Worm (Caenorhabditis elegans) whole organism, L3 larva: ENCODE data around the gene fbxa-219.

ENCODE experiments used
- ama-1 ChIP-seq: fragments of 150-350 bp; optimal IDR thresholded peaks from 2 replicates; lab custom pipeline; 2018
- ceh-9 ChIP-seq: sonication (generic microtip); optimal IDR thresholded peaks from 2 replicates; lab custom pipeline; 2018; ENCODE audit warnings: missing biosample characterization, missing genetic modification characterization
- elt-1 ChIP-seq: fragments of 150-350 bp; optimal IDR thresholded peaks from 2 replicates; lab custom pipeline; 2014; ENCODE audit warnings: missing biosample characterization, missing genetic modification characterization
- elt-3 ChIP-seq, 3 experiments: fragments of 150-350 bp in 1 of 3; sonication (generic microtip) in 2 of 3; optimal IDR thresholded peaks; 2 replicates in 2 of 3; 4 replicates in 1 of 3; lab custom pipeline; 2014 to 2017; ENCODE audit warnings: missing biosample characterization in 3 of 3, missing genetic modification characterization in 3 of 3
- jun-1 ChIP-seq: fragments of 150-350 bp; optimal IDR thresholded peaks from 2 replicates; lab custom pipeline; 2014; ENCODE audit warnings: missing biosample characterization, missing genetic modification reagents, missing genetic modification characterization
- lin-39 ChIP-seq: fragments of 150-350 bp; optimal IDR thresholded peaks from 2 replicates; lab custom pipeline; 2018; ENCODE audit warnings: missing biosample characterization, missing genetic modification reagents, missing genetic modification characterization
- nhr-237 ChIP-seq: fragments of 150-350 bp; optimal IDR thresholded peaks from 2 replicates; lab custom pipeline; 2014; ENCODE audit warnings: missing biosample characterization, missing genetic modification characterization
- skn-1 ChIP-seq: fragments of 150-350 bp; optimal IDR thresholded peaks from 2 replicates; lab custom pipeline; 2014; ENCODE audit warnings: missing biosample characterization, missing genetic modification characterization
- zag-1 ChIP-seq: fragments of 150-350 bp; optimal IDR thresholded peaks from 2 replicates; lab custom pipeline; 2014; ENCODE audit warnings: missing biosample characterization, missing genetic modification characterization

DNA sequence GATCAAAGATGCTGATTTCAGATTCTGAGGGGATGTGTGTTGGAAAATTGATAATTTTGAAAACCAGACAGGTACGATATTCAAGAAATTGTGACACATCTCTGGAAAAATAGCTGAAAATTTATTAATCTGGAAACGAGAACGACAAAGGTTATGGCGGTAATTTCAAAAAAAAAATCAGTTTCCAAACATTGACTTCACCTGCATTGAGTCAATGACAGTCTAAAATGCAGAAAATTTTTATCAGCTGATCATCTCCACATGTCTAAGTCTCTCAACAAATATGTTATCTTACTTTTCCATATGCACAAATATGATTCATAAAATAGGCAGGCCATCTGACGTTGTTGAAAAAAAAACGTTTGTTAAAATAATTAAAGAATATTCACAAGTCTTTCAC is 19.1 kb upstream of the fbxa-219 start, which contains the start of gene fbxa-48:
- TF ChIP-seq nhr-237 (no peak), lin-39 (tag; lab: Kevin White, UChicago) (no peak), ama-1 (lab: Kevin White, UChicago) (no peak), ceh-9 (no peak), elt-3 (tag; optimal IDR thresholded peaks at IDR 0.05; lab: Kevin White, UChicago) (no peak), jun-1 (tag; lab: Kevin White, UChicago) (no peak), skn-1 (tag; lab: Kevin White, UChicago) (no peak), elt-1 (tag; lab: Kevin White, UChicago) (no peak), zag-1 (tag; lab: Kevin White, UChicago) (no peak)
